Worm (Caenorhabditis elegans): ENCODE measurements around the gene glt-3.

DNA sequence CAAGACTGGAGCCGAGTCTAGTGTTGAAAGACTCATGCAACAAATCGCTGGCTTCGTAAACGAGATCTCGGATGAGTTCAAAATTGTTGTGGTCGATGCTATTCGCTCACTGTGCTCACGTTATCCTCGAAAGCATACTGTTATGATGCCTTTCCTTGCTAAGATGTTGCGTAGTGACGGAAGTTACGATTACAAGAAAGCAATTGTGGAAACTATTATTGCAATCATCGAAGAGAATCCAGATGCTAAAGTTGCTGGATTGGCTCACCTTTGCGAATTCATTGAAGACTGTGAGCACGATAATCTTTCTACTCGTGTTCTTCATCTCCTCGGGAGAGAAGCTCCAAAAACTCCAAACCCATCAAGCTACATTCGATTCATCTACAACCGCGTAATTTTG lies 23.4 kb downstream of the glt-3 start:
- TF ChIP-seq bed-3 (GFP tag; optimal IDR thresholded peaks at IDR 0.05) (no peak), unc-62 (GFP tag; optimal IDR thresholded peaks at IDR 0.05) (no peak)
